Fruit fly (Drosophila melanogaster) whole organism, wandering third instar larva: ENCODE data around the gene CG14676.

ENCODE experiments used
- Abd-B ChIP-seq: fragments of >200 bp; optimal IDR thresholded peaks from 2 replicates; lab custom pipeline; 2017; ENCODE audit warnings: missing biosample characterization, missing genetic modification characterization
- CG32264 ChIP-seq: fragments of 200-800 bp; sonication (Bioruptor generic); optimal IDR thresholded peaks from 2 replicates; lab custom pipeline; 2016; ENCODE audit warnings: missing biosample characterization, missing genetic modification characterization
- CG9705 ChIP-seq: fragments of 200-800 bp; sonication (Bioruptor generic); optimal IDR thresholded peaks from 2 replicates; lab custom pipeline; 2018; ENCODE audit warnings: missing biosample characterization, mild to moderate bottlenecking, missing genetic modification characterization
- Dif ChIP-seq: fragments of 200-275, 200-300 bp; sonication (Bioruptor generic); optimal IDR thresholded peaks from 2 replicates; lab custom pipeline; 2018; ENCODE audit warnings: missing biosample characterization, missing genetic modification characterization; ENCODE audit not compliant: partially characterized antibody
- GATAd ChIP-seq: sonication (Bioruptor generic); optimal IDR thresholded peaks from 2 replicates; lab custom pipeline; 2016; ENCODE audit warnings: missing biosample characterization, missing genetic modification characterization
- HLH106 ChIP-seq: fragments of 200-800 bp; optimal IDR thresholded peaks from 3 replicates; lab custom pipeline; 2019; ENCODE audit warnings: missing biosample characterization, mild to moderate bottlenecking, missing genetic modification characterization, moderate library complexity
- Hnf4 ChIP-seq: fragments of 200-800 bp; sonication (Bioruptor generic); optimal IDR thresholded peaks from 2 replicates; lab custom pipeline; 2016; ENCODE audit warnings: missing biosample characterization, mild to moderate bottlenecking, missing genetic modification characterization
- Hr78 ChIP-seq: fragments of >200 bp; optimal IDR thresholded peaks from 2 replicates; lab custom pipeline; 2017; ENCODE audit warnings: missing biosample characterization, missing genetic modification characterization
- Hr83 ChIP-seq: fragments of 200-300 bp; sonication (Bioruptor generic); optimal IDR thresholded peaks from 2 replicates; lab custom pipeline; 2016; ENCODE audit warnings: missing biosample characterization, mild to moderate bottlenecking, missing genetic modification characterization, moderate library complexity; ENCODE audit not compliant: poor library complexity, severe bottlenecking
- Jra ChIP-seq: sonication (Bioruptor generic); optimal IDR thresholded peaks from 2 replicates; lab custom pipeline; 2016; ENCODE audit warnings: missing biosample characterization, missing genetic modification characterization
- Mio ChIP-seq: sonication (Bioruptor generic); optimal IDR thresholded peaks from 2 replicates; lab custom pipeline; 2016; ENCODE audit warnings: missing biosample characterization, missing genetic modification characterization
- Myc ChIP-seq: fragments of >200 bp; optimal IDR thresholded peaks from 2 replicates; lab custom pipeline; 2017
- N ChIP-seq: fragments of >200 bp; optimal IDR thresholded peaks from 2 replicates; lab custom pipeline; 2018; ENCODE audit warnings: missing biosample characterization, missing external identifiers, missing genetic modification characterization
- OdsH ChIP-seq: fragments of 200-800 bp; sonication (Bioruptor generic); optimal IDR thresholded peaks from 2 replicates; lab custom pipeline; 2016; ENCODE audit warnings: missing biosample characterization, mild to moderate bottlenecking, missing genetic modification characterization
- Rel ChIP-seq, 2 experiments: fragments of 200-800 bp; sonication (Bioruptor generic) in 1 of 2; optimal IDR thresholded peaks; 2 replicates in 1 of 2; 3 replicates in 1 of 2; lab custom pipeline; 2016 to 2019; ENCODE audit warnings: mild to moderate bottlenecking in 2 of 2, missing biosample characterization in 2 of 2, missing genetic modification characterization in 2 of 2, moderate library complexity in 1 of 2
- Sp1 ChIP-seq: fragments of 200-800 bp; sonication (Bioruptor generic); optimal IDR thresholded peaks from 3 replicates; lab custom pipeline; 2019; ENCODE audit warnings: missing biosample characterization, mild to moderate bottlenecking, missing genetic modification characterization, moderate library complexity
- Vsx2 ChIP-seq: fragments of 200-300, 225-300 bp; sonication (Bioruptor generic); optimal IDR thresholded peaks from 2 replicates; lab custom pipeline; 2018; ENCODE audit warnings: missing biosample characterization, missing genetic modification characterization; ENCODE audit not compliant: partially characterized antibody
- br ChIP-seq: fragments of 200-800 bp; sonication (Bioruptor generic); optimal IDR thresholded peaks from 2 replicates; lab custom pipeline; 2016; ENCODE audit warnings: missing biosample characterization, missing genetic modification characterization
- brk ChIP-seq: fragments of 200-800 bp; sonication (Bioruptor generic); optimal IDR thresholded peaks from 2 replicates; lab custom pipeline; 2016; ENCODE audit warnings: missing biosample characterization, mild to moderate bottlenecking, missing genetic modification characterization
- dl ChIP-seq, 2 experiments: fragments of 175-275, 200-275 bp in 1 of 2; fragments of 200-275 bp in 1 of 2; sonication (Bioruptor generic); optimal IDR thresholded peaks; lab custom pipeline; 2018; ENCODE audit warnings: mild to moderate bottlenecking in 2 of 2, missing biosample characterization in 2 of 2, missing genetic modification characterization in 2 of 2, moderate library complexity in 2 of 2; ENCODE audit not compliant: partially characterized antibody in 2 of 2, insufficient read depth in 1 of 2
- dmrt93B ChIP-seq: fragments of 200-800 bp; sonication (Bioruptor generic); optimal IDR thresholded peaks from 2 replicates; lab custom pipeline; 2018; ENCODE audit warnings: missing biosample characterization, mild to moderate bottlenecking, missing genetic modification characterization
- dsf ChIP-seq: sonication (Bioruptor generic); optimal IDR thresholded peaks from 2 replicates; lab custom pipeline; 2016; ENCODE audit warnings: missing biosample characterization, missing genetic modification characterization, borderline replicate concordance
- ey ChIP-seq: fragments of 200-800 bp; sonication (Bioruptor generic); optimal IDR thresholded peaks from 2 replicates; lab custom pipeline; 2016; ENCODE audit warnings: missing biosample characterization, missing genetic modification characterization
- foxo ChIP-seq, 2 experiments: fragments of 200-800 bp; sonication (Bioruptor generic); optimal IDR thresholded peaks; 2 replicates in 1 of 2; 3 replicates in 1 of 2; lab custom pipeline; 2016 to 2017; ENCODE audit warnings: missing biosample characterization in 2 of 2, missing genetic modification characterization in 2 of 2
- fru ChIP-seq: fragments of 200-800 bp; sonication (Bioruptor generic); optimal IDR thresholded peaks from 3 replicates; lab custom pipeline; 2016; ENCODE audit warnings: missing biosample characterization, mild to moderate bottlenecking, missing genetic modification characterization
- h ChIP-seq: fragments of 200-800 bp; sonication (Bioruptor generic); optimal IDR thresholded peaks from 3 replicates; lab custom pipeline; 2016; ENCODE audit warnings: missing biosample characterization, mild to moderate bottlenecking, missing genetic modification characterization
- jim ChIP-seq: fragments of 175-275, 200-325 bp; sonication (Bioruptor generic); optimal IDR thresholded peaks from 2 replicates; lab custom pipeline; 2016; ENCODE audit warnings: missing biosample characterization, mild to moderate bottlenecking, missing genetic modification characterization
- pan ChIP-seq: fragments of >200 bp; optimal IDR thresholded peaks from 2 replicates; lab custom pipeline; 2017
- psq ChIP-seq: fragments of 200-800 bp; sonication (Bioruptor generic); optimal IDR thresholded peaks from 3 replicates; lab custom pipeline; 2017; ENCODE audit warnings: missing biosample characterization, mild to moderate bottlenecking, missing genetic modification characterization, moderate library complexity
- rgr ChIP-seq: fragments of 200-800 bp; sonication (Bioruptor generic); optimal IDR thresholded peaks from 3 replicates; lab custom pipeline; 2016; ENCODE audit warnings: missing biosample characterization, mild to moderate bottlenecking, missing genetic modification characterization
- sage ChIP-seq: fragments of 200-800 bp; sonication (Bioruptor generic); optimal IDR thresholded peaks from 2 replicates; lab custom pipeline; 2016; ENCODE audit warnings: missing biosample characterization, mild to moderate bottlenecking, missing genetic modification characterization
- sv ChIP-seq: fragments of 200-800 bp; sonication (Bioruptor generic); optimal IDR thresholded peaks from 3 replicates; lab custom pipeline; 2016; ENCODE audit warnings: missing biosample characterization, missing genetic modification characterization
- tai ChIP-seq: sonication (Bioruptor generic); optimal IDR thresholded peaks from 2 replicates; lab custom pipeline; 2016; ENCODE audit warnings: missing biosample characterization, missing genetic modification characterization
- woc ChIP-seq: sonication (Bioruptor generic); optimal IDR thresholded peaks from 2 replicates; lab custom pipeline; 2016; ENCODE audit warnings: missing biosample characterization, mild to moderate bottlenecking, missing genetic modification characterization

CG14676 gene

DNA sequence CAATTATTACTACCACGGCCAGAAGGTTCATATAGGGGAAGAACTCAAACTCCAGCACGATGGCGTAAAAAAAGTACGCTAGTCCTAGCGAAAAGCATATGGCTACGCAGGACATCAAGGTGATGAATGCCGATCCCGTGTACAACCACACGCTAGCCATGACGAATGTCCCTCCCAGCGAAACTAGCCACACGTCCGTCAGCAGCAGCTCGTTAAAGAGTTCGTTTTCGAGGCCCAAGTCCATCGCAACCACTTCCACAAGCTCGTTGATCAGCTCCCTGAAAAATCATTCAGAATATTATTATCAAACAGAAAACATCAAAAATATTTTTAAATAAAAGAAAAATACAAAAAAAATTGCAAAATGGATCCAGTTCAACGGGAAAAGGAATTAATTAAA lies 6.0 kb downstream of the CG14676 start, which contains the start of gene CG34287:
CG34287 (plus strand) TSS at position 301 of the 400 bp plus-strand sequence.
- TF ChIP-seq dsf = no peak
- no peak for TF ChIP-seq GATAd
- TF ChIP-seq, all 38 proteins: peak for 0

DNA sequence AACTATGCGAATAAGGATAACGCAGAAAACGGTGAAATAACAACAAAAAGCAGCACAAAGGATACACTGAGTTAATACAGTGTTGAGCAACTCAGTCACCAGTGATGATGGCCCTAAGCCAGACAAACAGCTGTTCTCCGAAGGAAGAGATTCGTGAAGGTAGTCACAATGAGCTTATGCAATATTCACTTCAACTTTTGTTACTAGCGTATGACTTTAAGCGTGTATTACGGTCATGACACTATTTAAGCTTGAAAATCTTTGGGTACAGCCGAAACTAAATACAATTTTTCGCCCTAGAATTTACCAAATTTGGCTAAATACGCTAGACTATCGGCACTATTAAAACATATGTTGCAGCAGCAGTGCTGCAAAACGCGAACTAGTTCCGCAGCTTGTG lies 9.2 kb downstream of the CG14676 start, which contains the start of the genes disp and ECSIT:
disp (minus strand) TSS at position 97 of the 400 bp plus-strand sequence.
ECSIT (plus strand) TSS at position 371 of the 400 bp plus-strand sequence.
- TF ChIP-seq psq (GFP tag; lab: Kevin White, UChicago) (peak; percentile 34), OdsH (peak; percentile 44), Dif (GFP tag; lab: Kevin White, UChicago) (no peak), dmrt93B (peak; percentile 28), HLH106 (peak; percentile 61), Myc (lab: Kevin White, UChicago) (peak; percentile 98), sv (GFP tag; lab: Kevin White, UChicago) (peak; percentile 34), brk (GFP tag; lab: Kevin White, UChicago) (no peak), CG9705 (GFP tag; lab: Kevin White, UChicago) (peak; percentile 38), woc (GFP tag; lab: Kevin White, UChicago) (peak; percentile 83), br (GFP tag; lab: Kevin White, UChicago) (peak; percentile 46), sage (no peak)

DNA sequence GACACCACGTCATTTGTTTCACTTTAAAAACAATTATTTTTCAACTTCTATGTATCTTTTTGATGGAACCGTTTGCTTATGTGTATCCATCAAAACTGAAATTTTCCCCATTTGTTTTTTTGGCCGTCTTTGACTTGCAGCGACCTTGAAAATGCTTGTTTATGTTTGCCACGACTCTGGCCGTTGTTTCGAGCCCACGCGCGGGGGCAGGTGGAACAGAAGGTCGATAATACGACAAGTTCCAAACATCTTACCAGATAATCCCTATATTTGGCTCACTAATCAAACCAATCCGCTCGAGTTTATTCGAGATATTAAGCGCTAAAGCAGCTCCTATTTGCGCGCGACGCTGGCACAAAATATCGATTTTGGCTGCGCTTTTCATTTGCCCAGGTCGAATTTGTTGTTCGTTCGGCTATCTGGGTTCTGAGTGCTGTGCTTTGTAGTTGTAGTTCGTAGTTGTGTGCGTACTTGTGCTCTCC lies 13.8 kb downstream of the CG14676 start:
- TF ChIP-seq Dif (GFP tag; lab: Kevin White, UChicago) (peak; percentile 7), OdsH (no peak)

DNA sequence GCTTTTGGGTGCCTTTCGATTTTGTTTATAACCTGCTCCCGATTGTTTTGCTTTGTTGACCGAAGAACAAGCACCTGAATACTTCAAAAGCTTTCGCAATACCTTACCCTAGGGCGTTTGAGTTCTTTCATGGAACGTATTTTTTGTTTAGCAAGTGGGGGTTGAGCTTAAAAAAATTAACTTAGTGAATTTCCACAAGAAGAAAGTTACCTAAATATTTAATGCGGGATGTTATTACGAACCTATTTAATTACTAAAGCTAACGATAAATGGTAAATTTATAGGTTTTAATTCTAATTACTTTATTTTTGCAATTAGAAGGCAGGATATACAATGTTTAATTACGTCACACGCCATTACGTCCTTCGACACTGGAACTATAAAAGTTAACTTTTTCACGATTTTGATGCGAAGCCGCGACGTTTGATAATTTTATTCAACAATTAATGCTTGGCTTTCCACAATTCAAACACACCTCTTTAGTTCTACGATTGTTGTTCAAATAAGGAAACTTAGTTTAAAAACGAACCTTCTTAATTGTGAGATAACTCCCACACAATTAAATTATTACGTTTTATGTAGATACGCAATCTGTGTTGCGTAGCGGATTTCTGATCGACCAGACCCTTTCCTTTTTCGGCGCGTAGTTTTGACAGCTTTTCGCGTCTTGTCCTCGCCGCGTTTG lies 14.3 kb downstream of the CG14676 start:
- peak; percentile 35 for TF ChIP-seq Sp1 (GFP tag; lab: Kevin White, UChicago)
- peak; percentile 24 for TF ChIP-seq Jra (GFP tag; lab: Kevin White, UChicago)
- no peak for TF ChIP-seq Myc (lab: Kevin White, UChicago)
- TF ChIP-seq fru (GFP tag; lab: Kevin White, UChicago) = peak; percentile 39
- peak; percentile 38 for TF ChIP-seq rgr (GFP tag; lab: Kevin White, UChicago)
- no peak for TF ChIP-seq Vsx2 (GFP tag; lab: Kevin White, UChicago)
- TF ChIP-seq Hnf4 (GFP tag; lab: Kevin White, UChicago) = no peak
- TF ChIP-seq tai (GFP tag; lab: Kevin White, UChicago) = no peak
- no peak for TF ChIP-seq N
- peak; percentile 53 for TF ChIP-seq woc (GFP tag; lab: Kevin White, UChicago)
- no peak for TF ChIP-seq HLH106
- peak; percentile 40 for TF ChIP-seq dmrt93B
- TF ChIP-seq h (GFP tag; lab: Kevin White, UChicago) = peak; percentile 36
- peak; percentile 46 for TF ChIP-seq psq (GFP tag; lab: Kevin White, UChicago)
- TF ChIP-seq br (GFP tag; lab: Kevin White, UChicago) = no peak
- no peak for TF ChIP-seq pan
- peak; percentile 39 for TF ChIP-seq OdsH
- TF ChIP-seq foxo (GFP tag; optimal IDR thresholded peaks at IDR 0.05; lab: Kevin White, UChicago) = peak in 1 of 2 experiments; percentile 59
- TF ChIP-seq sv (GFP tag; lab: Kevin White, UChicago) = peak; percentile 50
- TF ChIP-seq jim (GFP tag; lab: Kevin White, UChicago) = no peak
- peak; percentile 59 for TF ChIP-seq ey (GFP tag; lab: Kevin White, UChicago)
- peak; percentile 67 for TF ChIP-seq Hr83 (GFP tag; lab: Kevin White, UChicago)

DNA sequence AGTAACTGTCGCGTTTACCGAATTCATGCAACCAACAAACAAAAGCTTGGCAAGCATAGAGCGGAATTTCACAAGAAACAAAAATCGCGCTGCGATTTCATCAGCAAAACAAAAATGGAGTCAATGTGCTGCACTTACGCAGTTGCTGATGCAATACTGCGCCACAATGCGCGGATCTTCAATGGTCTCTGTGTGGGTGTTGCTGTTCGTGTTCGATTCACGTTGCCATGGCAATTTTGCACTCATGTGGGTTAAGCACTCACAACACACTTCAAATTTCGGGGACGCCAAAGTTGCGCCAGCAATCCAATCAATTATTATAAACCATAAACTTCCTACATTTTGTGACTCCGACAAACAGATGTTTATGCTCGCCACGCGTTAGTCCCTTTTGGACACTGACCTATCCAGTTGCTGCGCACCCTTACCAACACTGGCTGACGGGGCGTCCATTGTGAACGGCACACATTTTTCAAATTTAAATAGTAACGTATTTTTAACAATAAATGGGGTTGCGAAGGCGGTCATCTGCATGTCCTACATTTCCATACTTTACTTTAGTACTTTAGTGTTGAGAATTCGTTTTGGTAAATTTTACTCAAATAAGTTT lies 15.1 kb downstream of the CG14676 start, which contains the start of gene CG2017:
CG2017 (minus strand) TSS at position 374 of the 610 bp plus-strand sequence.
- TF ChIP-seq CG9705 (GFP tag; lab: Kevin White, UChicago) = peak; percentile 48
- no peak for TF ChIP-seq sv (GFP tag; lab: Kevin White, UChicago)
- TF ChIP-seq Hr78 = no peak
- TF ChIP-seq OdsH = no peak
- TF ChIP-seq Rel (GFP tag; optimal IDR thresholded peaks at IDR 0.05; lab: Kevin White, UChicago) = no peak
- peak; percentile 51 for TF ChIP-seq Rel (tag; optimal IDR thresholded peaks at IDR 0.05; lab: Kevin White, UChicago)
- TF ChIP-seq rgr (GFP tag; lab: Kevin White, UChicago) = peak; percentile 60
- no peak for TF ChIP-seq Myc (lab: Kevin White, UChicago)
- no peak for TF ChIP-seq Vsx2 (GFP tag; lab: Kevin White, UChicago)
- peak; percentile 8 for TF ChIP-seq dmrt93B
- no peak for TF ChIP-seq CG32264 (GFP tag; lab: Kevin White, UChicago)
- TF ChIP-seq psq (GFP tag; lab: Kevin White, UChicago) = no peak
- no peak for TF ChIP-seq dsf
- no peak for TF ChIP-seq N
- TF ChIP-seq dl (GFP tag; optimal IDR thresholded peaks at IDR 0.05; lab: Kevin White, UChicago; ENCODE audit: insufficient read depth in 1 of 2, partially characterized antibody in 2 of 2) = no peak
- TF ChIP-seq Abd-B = no peak
- TF ChIP-seq ey (GFP tag; lab: Kevin White, UChicago) = peak; percentile 24
- TF ChIP-seq foxo (GFP tag; optimal IDR thresholded peaks at IDR 0.05; lab: Kevin White, UChicago) = peak in 1 of 2 experiments; percentile 49
- TF ChIP-seq sage = no peak
- TF ChIP-seq Dif (GFP tag; lab: Kevin White, UChicago) = peak; percentile 27
- TF ChIP-seq fru (GFP tag; lab: Kevin White, UChicago) = peak; percentile 41
- TF ChIP-seq brk (GFP tag; lab: Kevin White, UChicago) = no peak
- TF ChIP-seq HLH106 = peak; percentile 53
- TF ChIP-seq h (GFP tag; lab: Kevin White, UChicago) = peak; percentile 47
- no peak for TF ChIP-seq Mio (GFP tag; lab: Kevin White, UChicago)
- no peak for TF ChIP-seq GATAd
- no peak for TF ChIP-seq pan
- TF ChIP-seq Hr83 (GFP tag; lab: Kevin White, UChicago) = peak; percentile 72
